Worm (Caenorhabditis elegans): Measurements from ENCODE around the gene srlf-13.

DNA sequence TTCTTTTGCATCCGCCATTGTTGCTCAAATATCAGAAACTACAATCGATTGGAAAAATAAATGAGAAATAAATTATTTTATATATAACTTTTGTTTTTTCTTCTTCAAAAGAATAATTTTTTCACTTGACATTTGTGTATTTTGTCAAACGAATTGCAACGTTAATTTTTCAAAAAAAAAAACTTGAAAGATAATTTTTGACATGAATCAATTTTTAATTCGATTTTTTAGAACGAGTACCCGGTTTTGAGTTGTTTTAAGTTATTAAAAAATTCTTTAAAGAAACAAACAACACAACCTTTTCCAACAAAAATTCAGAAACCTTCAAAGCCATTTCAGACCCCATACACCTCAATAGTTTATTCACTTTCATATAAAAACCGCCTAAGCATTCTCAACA is 12.1 kb downstream of the srlf-13 start, which contains the start of gene F13E9.5:
- TF ChIP-seq gei-17 (GFP tag; optimal IDR thresholded peaks at IDR 0.05) (no peak), F10E7.11 (tag; optimal IDR thresholded peaks at IDR 0.05) (no peak), repo-1 (tag; optimal IDR thresholded peaks at IDR 0.05) (no peak), atf-7 (tag; optimal IDR thresholded peaks at IDR 0.05) (no peak)

Measured in whole organism, young adult.